Worm (Caenorhabditis elegans): ENCODE results near the gene nas-28.

ce11 chrIII:6146797-6147196, 36.2 kb downstream of the nas-28 start:
- TF ChIP-seq nhr-28 (tag; optimal IDR thresholded peaks at IDR 0.05) = no peak
- no peak for TF ChIP-seq lin-13 (tag; optimal IDR thresholded peaks at IDR 0.05)
- no peak for TF ChIP-seq ham-2 (GFP tag; optimal IDR thresholded peaks at IDR 0.05)
- no peak for TF ChIP-seq pha-4 (tag; optimal IDR thresholded peaks at IDR 0.05)
- no peak for TF ChIP-seq unc-62 (GFP tag; optimal IDR thresholded peaks at IDR 0.05)
- no peak for TF ChIP-seq snpc-4 (tag; optimal IDR thresholded peaks at IDR 0.05)

Measured in whole organism, mixed stage, embryonic.